Fruit fly (Drosophila melanogaster): ENCODE results near the gene CG16965.

DNA sequence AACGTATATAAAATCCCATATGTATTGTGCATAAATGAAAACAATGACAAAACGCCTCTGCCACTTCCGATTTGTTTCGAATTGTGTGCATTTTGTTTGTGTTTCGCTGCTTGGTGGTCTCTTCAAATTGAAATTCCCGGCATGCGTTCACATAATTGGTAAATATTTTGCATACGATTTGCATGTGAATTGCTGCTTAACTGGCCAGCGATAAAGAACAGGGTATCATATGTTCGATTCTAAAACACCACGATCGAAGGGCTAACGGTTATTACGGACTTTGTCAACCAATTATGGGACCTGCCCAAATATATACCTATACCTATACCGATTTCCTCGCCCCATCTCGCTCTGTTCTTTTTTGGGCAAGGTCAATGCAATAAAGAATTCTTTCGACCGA lies 46.7 kb downstream of the CG16965 start:
- TF ChIP-seq cic (GFP tag; optimal IDR thresholded peaks at IDR 0.05) (no peak), cnc (optimal IDR thresholded peaks at IDR 0.05) (no peak), CG5204 (GFP tag; optimal IDR thresholded peaks at IDR 0.05) (no peak), Mnt (GFP tag; optimal IDR thresholded peaks at IDR 0.05) (no peak), pad (GFP tag; optimal IDR thresholded peaks at IDR 0.05) (no peak), CG33017 (tag; optimal IDR thresholded peaks at IDR 0.05) (no peak), kay (GFP tag; ENCODE audit: borderline replicate concordance) (no peak), tj (GFP tag; optimal IDR thresholded peaks at IDR 0.05) (no peak), Hr96 (GFP tag; optimal IDR thresholded peaks at IDR 0.05) (no peak), CG7045 (GFP tag; optimal IDR thresholded peaks at IDR 0.05) (no peak), ovo (GFP tag; optimal IDR thresholded peaks at IDR 0.05) (no peak)
